Worm (Caenorhabditis elegans): ENCODE results near the gene Y43C5A.7.

The Y43C5A.7 gene

DNA sequence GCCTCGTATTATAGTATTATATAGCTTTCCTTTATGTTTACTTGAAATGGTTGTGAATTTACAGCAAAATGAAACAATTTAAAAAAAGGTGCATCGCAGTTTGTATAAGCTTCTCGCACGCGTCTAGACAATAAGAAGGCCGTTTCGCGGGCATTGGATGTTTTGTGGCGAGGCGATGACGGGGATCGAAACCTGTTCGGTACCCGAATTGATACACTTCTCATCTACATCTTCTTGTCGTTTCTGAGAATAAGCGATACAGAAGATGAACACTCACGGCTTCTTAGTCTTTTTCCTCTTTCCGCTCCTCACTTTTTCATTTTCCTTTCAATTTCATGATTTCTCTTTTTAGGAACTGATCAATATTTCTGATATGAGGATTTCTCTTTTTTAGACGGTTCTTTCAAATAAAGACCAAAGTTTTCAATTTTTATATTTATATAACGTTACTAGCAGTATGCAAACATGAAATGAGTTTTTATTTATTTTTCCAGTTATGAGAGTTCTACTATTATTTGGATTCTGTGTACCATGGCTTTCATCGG lies 31.3 kb upstream of the Y43C5A.7 start, which contains the start of gene F01G10.10 (continued):
- TF ChIP-seq F55B11.4 (tag; optimal IDR thresholded peaks at IDR 0.05; ENCODE audit: borderline replicate concordance, insufficient read depth) = no peak
- TF ChIP-seq D2030.7 (GFP tag; IDR thresholded peaks at IDR 0.05) = peak; percentile 43
- no peak for TF ChIP-seq ceh-100 (GFP tag; IDR thresholded peaks at IDR 0.05)
- peak; percentile 54; the same call in 1 of the 2 replicates for TF ChIP-seq Y53G8AR.9 (GFP tag; conservative IDR thresholded peaks at IDR 0.05)
- no peak for TF ChIP-seq fkh-3 (tag; optimal IDR thresholded peaks at IDR 0.05)
- TF ChIP-seq hlh-12 (tag; optimal IDR thresholded peaks at IDR 0.05) = no peak
- no peak for TF ChIP-seq lag-1 (GFP tag; IDR thresholded peaks at IDR 0.05)
- TF ChIP-seq die-1 (tag; optimal IDR thresholded peaks at IDR 0.05) = peak; percentile 23
- peak; percentile 49 for TF ChIP-seq rcor-1 (GFP tag; IDR thresholded peaks at IDR 0.05)
- no peak for TF ChIP-seq B0261.1 (tag; optimal IDR thresholded peaks at IDR 0.05)
- no peak for TF ChIP-seq mel-28 (tag; optimal IDR thresholded peaks at IDR 0.05; ENCODE audit: borderline replicate concordance)
- peak; percentile 60 for TF ChIP-seq dox-1 (GFP tag; IDR thresholded peaks at IDR 0.05)
- TF ChIP-seq ztf-18 (tag; optimal IDR thresholded peaks at IDR 0.05) = no peak
- peak; percentile 1 for TF ChIP-seq tbp1 (GFP tag; optimal IDR thresholded peaks at IDR 0.05)
- TF ChIP-seq bed-2 (GFP tag; IDR thresholded peaks at IDR 0.05) = no peak
- TF ChIP-seq hmg-1.2 (GFP tag; IDR thresholded peaks at IDR 0.05) = peak; percentile 47
- no peak for TF ChIP-seq zfh-2 (GFP tag; conservative IDR thresholded peaks at IDR 0.05)
- no peak for TF ChIP-seq Y53F4B.3 (GFP tag; IDR thresholded peaks at IDR 0.05)
- TF ChIP-seq snpc-1.3 (tag; optimal IDR thresholded peaks at IDR 0.05; ENCODE audit: insufficient read depth) = no peak
- TF ChIP-seq ztf-25 (GFP tag; IDR thresholded peaks at IDR 0.05) = 0 out of 2 replicates have a peak, but pooled peaks have one; percentile 64
- peak; percentile 5 for TF ChIP-seq F49E8.2 (tag; optimal IDR thresholded peaks at IDR 0.05; ENCODE audit: insufficient read depth)
- no peak for TF ChIP-seq madf-10 (tag; optimal IDR thresholded peaks at IDR 0.05)
- TF ChIP-seq snpc-4 (GFP tag; optimal IDR thresholded peaks at IDR 0.05) = no peak
- TF ChIP-seq snpc-4 (tag; optimal IDR thresholded peaks at IDR 0.05) = peak in 2 of 4 experiments; percentile 19 to 39
- no peak for TF ChIP-seq akir-1 (GFP tag; optimal IDR thresholded peaks at IDR 0.05)
- peak; percentile 21 for TF ChIP-seq tlf-1 (GFP tag; optimal IDR thresholded peaks at IDR 0.05)
- TF ChIP-seq lin-26 (GFP tag; IDR thresholded peaks at IDR 0.05) = peak; percentile 56; the same call in 1 of the 2 replicates
- TF ChIP-seq pbrm-1 (GFP tag; IDR thresholded peaks at IDR 0.05) = no peak
- TF ChIP-seq nhr-90 (tag; optimal IDR thresholded peaks at IDR 0.05) = peak; percentile 8
- TF ChIP-seq let-526 (GFP tag; IDR thresholded peaks at IDR 0.05) = no peak
- TF ChIP-seq ama-1 (optimal IDR thresholded peaks at IDR 0.05) = peak; percentile 19
- TF ChIP-seq ama-1 (GFP tag; optimal IDR thresholded peaks at IDR 0.05) = no peak
- TF ChIP-seq efl-1 (GFP tag; optimal IDR thresholded peaks at IDR 0.05) = peak; percentile 53
- TF ChIP-seq hsf-1 (GFP tag; IDR thresholded peaks at IDR 0.05) = 0 out of 2 replicates have a peak, but pooled peaks have one; percentile 63
- no peak for TF ChIP-seq ceh-27 (GFP tag; optimal IDR thresholded peaks at IDR 0.05)
- no peak for TF ChIP-seq rpc-1 (optimal IDR thresholded peaks at IDR 0.05)
- no peak for TF ChIP-seq rpc-1 (tag; optimal IDR thresholded peaks at IDR 0.05)
- no peak for TF ChIP-seq athp-1 (tag; optimal IDR thresholded peaks at IDR 0.05)
- TF ChIP-seq F57C9.4 (tag; optimal IDR thresholded peaks at IDR 0.05) = no peak
- TF ChIP-seq madf-3 (GFP tag; IDR thresholded peaks at IDR 0.05) = peak; percentile 82; the same call in 1 of the 2 replicates
- TF ChIP-seq unc-62 (GFP tag; optimal IDR thresholded peaks at IDR 0.05) = no peak
- TF ChIP-seq atf-7 (tag; optimal IDR thresholded peaks at IDR 0.05) = no peak
- no peak for TF ChIP-seq snpc-1.1 (tag; optimal IDR thresholded peaks at IDR 0.05; ENCODE audit: insufficient read depth)
- peak; percentile 18 for TF ChIP-seq F10E7.11 (tag; optimal IDR thresholded peaks at IDR 0.05)
- peak; percentile 69; the same call in 1 of the 2 replicates for TF ChIP-seq ceh-91 (GFP tag; IDR thresholded peaks at IDR 0.05)
- TF ChIP-seq him-1 (tag; optimal IDR thresholded peaks at IDR 0.05) = no peak
- no peak for TF ChIP-seq snpc-3.4 (tag; optimal IDR thresholded peaks at IDR 0.05)
- TF ChIP-seq zim-3 (tag; optimal IDR thresholded peaks at IDR 0.05) = no peak
- TF ChIP-seq chd-7 (tag; optimal IDR thresholded peaks at IDR 0.05) = peak; percentile 46
